Fruit fly (Drosophila melanogaster): ENCODE data around the gene CG13692.

The CG13692 gene

DNA sequence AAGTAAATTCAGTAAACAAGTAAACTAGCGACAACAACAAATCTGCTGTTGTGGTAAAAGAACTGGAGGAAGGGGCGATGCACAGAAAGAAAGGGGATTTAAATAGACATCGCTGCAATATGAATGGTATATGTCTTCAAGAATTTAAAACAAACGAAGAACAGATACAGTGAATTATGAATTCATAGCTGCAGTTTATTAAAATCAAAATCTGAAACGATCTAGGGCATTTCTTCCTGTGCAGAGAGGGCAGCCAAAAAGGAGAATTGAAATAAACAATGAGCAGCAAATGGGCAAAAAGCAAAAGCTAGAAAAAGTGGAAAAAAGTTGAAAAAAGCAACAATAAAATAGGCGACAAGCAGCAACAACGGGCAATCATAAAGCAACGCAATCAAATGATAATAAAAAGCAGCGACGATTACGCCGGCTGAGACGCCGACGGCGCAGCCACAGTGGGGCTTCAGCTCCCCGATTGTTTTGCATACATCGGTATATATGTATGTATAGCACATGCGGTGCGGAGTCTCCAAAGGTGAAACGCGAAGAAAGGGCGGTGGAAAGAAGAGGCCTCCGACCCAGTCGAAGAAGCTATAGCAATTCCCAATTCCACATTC is 47.3 kb downstream of the CG13692 start (continued):
- TF ChIP-seq Mrtf (GFP tag; IDR thresholded peaks at IDR 0.05) = 0 out of 3 replicates have a peak, but pooled peaks have one; percentile 42
- peak; percentile 82 for TF ChIP-seq Blimp-1 (GFP tag; optimal IDR thresholded peaks at IDR 0.05)
- TF ChIP-seq yki (optimal IDR thresholded peaks at IDR 0.05) = no peak
- peak; percentile 67 to 69 for TF ChIP-seq Pdp1 (GFP tag; optimal IDR thresholded peaks at IDR 0.05)
- peak; percentile 54; the same call in 1 of the 3 replicates for TF ChIP-seq ken (GFP tag; IDR thresholded peaks at IDR 0.05)
- peak; percentile 52 for TF ChIP-seq CG9727 (GFP tag; optimal IDR thresholded peaks at IDR 0.05)
- TF ChIP-seq CG8944 (GFP tag; optimal IDR thresholded peaks at IDR 0.05) = peak; percentile 58
- peak; percentile 39 for TF ChIP-seq cato (GFP tag; optimal IDR thresholded peaks at IDR 0.05; ENCODE audit: borderline replicate concordance)
- no peak for TF ChIP-seq CG34224 (GFP tag; IDR thresholded peaks at IDR 0.05; ENCODE audit: partially characterized antibody)
- peak; percentile 13; the same call in 1 of the 2 replicates for TF ChIP-seq GATAe (GFP tag; conservative IDR thresholded peaks at IDR 0.05)
- peak; percentile 87 for TF ChIP-seq sisA (GFP tag; IDR thresholded peaks at IDR 0.05)
- TF ChIP-seq H2.0 (GFP tag; IDR thresholded peaks at IDR 0.05) = peak; percentile 75
- peak; percentile 72 for TF ChIP-seq CG16779 (GFP tag; IDR thresholded peaks at IDR 0.05)
- TF ChIP-seq mirr (GFP tag; optimal IDR thresholded peaks at IDR 0.05) = peak; percentile 41
- TF ChIP-seq eve (GFP tag; optimal IDR thresholded peaks at IDR 0.05) = no peak
- TF ChIP-seq lab (GFP tag; optimal IDR thresholded peaks at IDR 0.05) = peak; percentile 87
- 0 out of 2 replicates have a peak, but pooled peaks have one; percentile 21 for TF ChIP-seq CG5953 (GFP tag; IDR thresholded peaks at IDR 0.05)
- TF ChIP-seq CG5180 (GFP tag; optimal IDR thresholded peaks at IDR 0.05) = peak; percentile 50
- peak; percentile 65 for TF ChIP-seq CG1602 (GFP tag; optimal IDR thresholded peaks at IDR 0.05)
- peak; percentile 75 for TF ChIP-seq CG10979 (tag; optimal IDR thresholded peaks at IDR 0.05)
- no peak for TF ChIP-seq gce (GFP tag; IDR thresholded peaks at IDR 0.05)
- TF ChIP-seq CG4617 (GFP tag; optimal IDR thresholded peaks at IDR 0.05; ENCODE audit: borderline replicate concordance) = no peak
- TF ChIP-seq lbe (GFP tag; optimal IDR thresholded peaks at IDR 0.05) = no peak
- TF ChIP-seq Med (GFP tag) = peak; percentile 94
- TF ChIP-seq HHEX (GFP tag; optimal IDR thresholded peaks at IDR 0.05) = peak; percentile 72
- TF ChIP-seq CG4424 (GFP tag; optimal IDR thresholded peaks at IDR 0.05) = peak; percentile 74
- TF ChIP-seq stc (GFP tag; IDR thresholded peaks at IDR 0.05) = peak; percentile 88
- TF ChIP-seq CG11723 (GFP tag; optimal IDR thresholded peaks at IDR 0.05) = peak; percentile 59
- no peak for TF ChIP-seq Sin3A (optimal IDR thresholded peaks at IDR 0.05)
- TF ChIP-seq Spps (tag; optimal IDR thresholded peaks at IDR 0.05) = peak; percentile 38
- TF ChIP-seq pzg (GFP tag; optimal IDR thresholded peaks at IDR 0.05) = no peak
- TF ChIP-seq Hand (GFP tag; optimal IDR thresholded peaks at IDR 0.05) = peak; percentile 61
- peak; percentile 44; the same call in 1 of the 2 replicates for TF ChIP-seq CG7372 (GFP tag; IDR thresholded peaks at IDR 0.05)
- peak; percentile 77 for TF ChIP-seq CHES-1-like (GFP tag; optimal IDR thresholded peaks at IDR 0.05)
- TF ChIP-seq CG13287 (GFP tag; IDR thresholded peaks at IDR 0.05; ENCODE audit: partially characterized antibody) = no peak; the same call in 1 of the 2 replicates
- TF ChIP-seq CG32532 (GFP tag; IDR thresholded peaks at IDR 0.05) = peak; percentile 72
- peak; percentile 70 for TF ChIP-seq CG12155 (GFP tag; optimal IDR thresholded peaks at IDR 0.05)
- peak; percentile 55 for TF ChIP-seq tio (GFP tag; optimal IDR thresholded peaks at IDR 0.05)
- TF ChIP-seq toy (GFP tag; IDR thresholded peaks at IDR 0.05) = 0 out of 2 replicates have a peak, but pooled peaks have one; percentile 25
- peak; percentile 35 for TF ChIP-seq CG17186 (GFP tag; optimal IDR thresholded peaks at IDR 0.05)
- no peak for TF ChIP-seq fd102C (GFP tag; optimal IDR thresholded peaks at IDR 0.05)
- TF ChIP-seq CG12071 (GFP tag; optimal IDR thresholded peaks at IDR 0.05) = peak; percentile 75
- no peak for TF ChIP-seq insv (GFP tag; optimal IDR thresholded peaks at IDR 0.05)
- TF ChIP-seq CG6175 (GFP tag; IDR thresholded peaks at IDR 0.05) = no peak
- peak; percentile 35 for TF ChIP-seq CG15011 (GFP tag; optimal IDR thresholded peaks at IDR 0.05)
- TF ChIP-seq CG42726 (GFP tag; IDR thresholded peaks at IDR 0.05; ENCODE audit: partially characterized antibody) = no peak
- TF ChIP-seq CG17359 (tag; optimal IDR thresholded peaks at IDR 0.05) = peak; percentile 88
- TF ChIP-seq dysf (GFP tag; IDR thresholded peaks at IDR 0.05) = peak; percentile 82
- peak; percentile 56 for TF ChIP-seq cwo (GFP tag; optimal IDR thresholded peaks at IDR 0.05)

Measured in whole organism, embryonic.